Worm (Caenorhabditis elegans) whole organism, early embryonic: ENCODE results near the gene W08F4.1.

Source experiments
- B0310.2 ChIP-seq: sonication (generic microtip); optimal IDR thresholded peaks from 2 replicates; lab custom pipeline; 2016; ENCODE audit warnings: mild to moderate bottlenecking, missing genetic modification characterization, missing compliant biosample characterization
- F13C5.2 ChIP-seq: sonication (generic microtip); optimal IDR thresholded peaks from 2 replicates; lab custom pipeline; 2017; ENCODE audit warnings: mild to moderate bottlenecking, missing genetic modification characterization, inconsistent platforms, missing compliant biosample characterization
- aly-1 ChIP-seq: sonication (generic microtip); optimal IDR thresholded peaks from 2 replicates; lab custom pipeline; 2016; ENCODE audit warnings: missing genetic modification characterization, missing compliant biosample characterization
- ama-1 ChIP-seq: fragments of 150-350 bp; optimal IDR thresholded peaks from 2 replicates; lab custom pipeline; 2014
- ceh-13 ChIP-seq: fragments of 200-800 bp; sonication (Bioruptor generic); optimal IDR thresholded peaks from 2 replicates; lab custom pipeline; 2018; ENCODE audit warnings: mild to moderate bottlenecking, missing genetic modification characterization, missing compliant biosample characterization
- flt-1 ChIP-seq: fragments of 200-800 bp; sonication (Bioruptor generic); IDR thresholded peaks from 2 replicates; pipeline ENCODE4 v1.3.6; 2022; ENCODE audit warnings: missing genetic modification characterization, missing compliant biosample characterization
- hmbx-1 ChIP-seq: sonication (generic microtip); optimal IDR thresholded peaks from 2 replicates; lab custom pipeline; 2016; ENCODE audit warnings: mild to moderate bottlenecking, missing genetic modification characterization, missing compliant biosample characterization
- hmg-4 ChIP-seq: fragments of 200-800 bp; sonication (Bioruptor generic); optimal IDR thresholded peaks from 2 replicates; lab custom pipeline; 2018; ENCODE audit warnings: mild to moderate bottlenecking, missing genetic modification characterization, missing compliant biosample characterization
- hnd-1 ChIP-seq: sonication (generic microtip); optimal IDR thresholded peaks from 2 replicates; lab custom pipeline; 2016; ENCODE audit warnings: missing genetic modification characterization, missing compliant biosample characterization
- scrt-1 ChIP-seq: fragments of 200-800 bp; sonication (Bioruptor generic); IDR thresholded peaks from 2 replicates; pipeline ENCODE4 v1.3.6; 2022; ENCODE audit warnings: missing genetic modification characterization, missing compliant biosample characterization
- sea-1 ChIP-seq: fragments of 200-800 bp; sonication (Bioruptor generic); conservative IDR thresholded peaks from 2 replicates; pipeline ENCODE4 v1.3.6; 2022; ENCODE audit warnings: missing genetic modification characterization, missing compliant biosample characterization
- tbx-37 ChIP-seq: fragments of 200-800 bp; sonication (Bioruptor generic); conservative IDR thresholded peaks from 2 replicates; pipeline ENCODE4 v1.3.6; 2022; ENCODE audit warnings: missing genetic modification reagents, missing genetic modification characterization, missing compliant biosample characterization
- tra-4 ChIP-seq: sonication (generic microtip); optimal IDR thresholded peaks from 2 replicates; lab custom pipeline; 2017; ENCODE audit warnings: missing genetic modification characterization, missing compliant biosample characterization

DNA sequence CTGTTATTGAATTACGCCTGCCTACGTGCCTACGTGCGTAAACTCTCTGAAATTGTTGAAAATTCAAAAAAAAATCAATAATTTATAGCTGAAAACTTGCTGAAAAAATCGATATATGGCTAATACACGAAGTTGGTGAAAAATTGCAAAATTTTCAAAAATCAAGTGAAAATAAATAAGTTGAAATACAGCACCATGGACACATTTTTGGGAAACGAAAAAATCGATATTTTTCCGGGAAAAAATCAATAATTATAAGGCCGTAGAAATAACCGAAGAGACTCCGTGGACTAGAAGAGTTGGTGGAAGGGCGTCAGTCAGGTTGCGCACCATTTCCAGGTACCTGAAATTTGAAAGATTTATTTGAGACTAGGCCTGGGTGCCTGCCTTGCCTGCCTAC lies 21.4 kb downstream of the W08F4.1 start:
- no peak for TF ChIP-seq flt-1
- no peak for TF ChIP-seq hmbx-1 (tag; lab: Kevin White, UChicago)
- TF ChIP-seq ama-1 (lab: Kevin White, UChicago) = no peak
- no peak for TF ChIP-seq sea-1
- no peak for TF ChIP-seq hmg-4
- TF ChIP-seq tra-4 (tag; lab: Kevin White, UChicago) = no peak
- TF ChIP-seq tbx-37 (GFP tag; lab: Robert Waterston, UW) = no peak
- TF ChIP-seq ceh-13 (GFP tag; lab: Kevin White, UChicago) = no peak
- TF ChIP-seq F13C5.2 (tag; lab: Kevin White, UChicago) = no peak
- no peak for TF ChIP-seq B0310.2 (tag; lab: Kevin White, UChicago)
- TF ChIP-seq hnd-1 (tag; lab: Kevin White, UChicago) = no peak
- TF ChIP-seq scrt-1 = no peak
- no peak for TF ChIP-seq aly-1 (tag; lab: Kevin White, UChicago)
